Worm (Caenorhabditis elegans) whole organism, midembryonic: ENCODE measurements around the gene wrb-1.

Experiments used
- T22C8.4 ChIP-seq: fragments of 200-800 bp; sonication (Bioruptor generic); IDR thresholded peaks from 2 replicates; pipeline ENCODE4 v1.3.6; 2022; ENCODE audit warnings: missing genetic modification characterization, missing compliant biosample characterization
- flt-1 ChIP-seq: fragments of 200-800 bp; sonication (Bioruptor generic); IDR thresholded peaks from 2 replicates; pipeline ENCODE4 v1.3.6; 2022; ENCODE audit warnings: missing genetic modification characterization, missing compliant biosample characterization
- med-1 ChIP-seq: sonication (generic microtip); optimal IDR thresholded peaks from 2 replicates; lab custom pipeline; 2017; ENCODE audit warnings: missing genetic modification characterization, mild to moderate bottlenecking, missing compliant biosample characterization, antibody characterized with exemption, missing genetic modification reagents; ENCODE audit not compliant: insufficient read depth
- ref-1 ChIP-seq: fragments of 200-800 bp; sonication (Bioruptor generic); conservative IDR thresholded peaks from 2 replicates; pipeline ENCODE4 v1.3.6; 2022; ENCODE audit warnings: missing genetic modification reagents, missing genetic modification characterization, missing compliant biosample characterization
- ztf-23 ChIP-seq: fragments of 200-800 bp; sonication (Bioruptor generic); IDR thresholded peaks from 2 replicates; pipeline ENCODE4 v1.3.6; 2022; ENCODE audit warnings: missing genetic modification reagents, missing genetic modification characterization, missing compliant biosample characterization
- ztf-29 ChIP-seq: fragments of 200-800 bp; sonication (Bioruptor generic); IDR thresholded peaks from 2 replicates; pipeline ENCODE4 v1.3.6; 2022; ENCODE audit warnings: missing genetic modification reagents, missing genetic modification characterization, missing compliant biosample characterization

ce11 chrV:1199219-1199889 is 3.5 kb downstream of the wrb-1 start, which contains the start of gene Y50D4A.6:
- TF ChIP-seq ztf-23 (no peak), ztf-29 (no peak), flt-1 (GFP tag; lab: Robert Waterston, UW) (no peak), med-1 (GFP tag; lab: Kevin White, UChicago) (no peak), ref-1 (GFP tag; lab: Robert Waterston, UW) (no peak), T22C8.4 (GFP tag; lab: Robert Waterston, UW) (no peak)
